Fruit fly (Drosophila melanogaster): ENCODE data around the gene Dnai2.

Dnai2 gene

DNA sequence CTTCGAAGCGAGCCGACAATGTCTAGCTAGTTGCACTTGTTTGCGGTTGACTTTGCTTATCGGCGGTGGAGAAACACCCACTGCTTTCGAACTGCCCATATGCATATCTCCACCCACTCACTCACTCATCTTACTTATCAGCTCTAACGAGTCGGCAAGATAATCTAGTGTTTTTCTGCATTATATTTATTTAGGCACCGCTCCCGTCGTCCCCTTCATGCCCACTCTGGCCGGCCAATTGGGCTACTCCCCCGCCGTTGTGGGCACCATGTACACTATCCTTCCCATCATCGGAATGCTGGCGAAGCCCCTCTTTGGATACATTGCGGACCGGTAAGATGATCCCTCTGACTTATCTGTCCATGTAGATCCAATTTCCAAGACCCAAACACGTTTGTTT is 13.2 kb downstream of the Dnai2 start:
- TF ChIP-seq tai (GFP tag; optimal IDR thresholded peaks at IDR 0.05) (no peak), psq (GFP tag; optimal IDR thresholded peaks at IDR 0.05) (no peak), Hnf4 (GFP tag; optimal IDR thresholded peaks at IDR 0.05) (no peak), pan (optimal IDR thresholded peaks at IDR 0.05) (no peak), fru (GFP tag; optimal IDR thresholded peaks at IDR 0.05) (no peak)

DNA sequence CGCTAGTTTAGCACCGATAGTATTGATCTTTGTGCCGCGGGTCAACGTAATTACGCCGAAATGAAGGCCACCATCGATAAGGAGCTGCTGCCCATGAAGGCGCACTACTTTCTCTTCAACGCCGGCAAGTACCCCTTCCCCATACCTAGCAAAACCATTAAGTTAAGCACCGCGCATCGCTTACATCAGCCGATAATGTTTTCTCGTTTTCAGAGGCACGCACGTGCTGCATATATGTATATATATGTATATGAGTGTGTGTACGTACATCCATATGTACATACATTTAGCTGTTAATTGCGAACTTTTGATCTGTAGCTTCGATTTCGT is 14.6 kb downstream of the Dnai2 start:
- TF ChIP-seq CG9705 (GFP tag; optimal IDR thresholded peaks at IDR 0.05), result no peak
- TF ChIP-seq dl (GFP tag; optimal IDR thresholded peaks at IDR 0.05; ENCODE audit: insufficient read depth in 1 of 2, partially characterized antibody in 2 of 2), result no peak
- no peak for TF ChIP-seq foxo (GFP tag; optimal IDR thresholded peaks at IDR 0.05)
- TF ChIP-seq N (GFP tag; optimal IDR thresholded peaks at IDR 0.05), result no peak
- no peak for TF ChIP-seq ey (GFP tag; optimal IDR thresholded peaks at IDR 0.05)

DNA sequence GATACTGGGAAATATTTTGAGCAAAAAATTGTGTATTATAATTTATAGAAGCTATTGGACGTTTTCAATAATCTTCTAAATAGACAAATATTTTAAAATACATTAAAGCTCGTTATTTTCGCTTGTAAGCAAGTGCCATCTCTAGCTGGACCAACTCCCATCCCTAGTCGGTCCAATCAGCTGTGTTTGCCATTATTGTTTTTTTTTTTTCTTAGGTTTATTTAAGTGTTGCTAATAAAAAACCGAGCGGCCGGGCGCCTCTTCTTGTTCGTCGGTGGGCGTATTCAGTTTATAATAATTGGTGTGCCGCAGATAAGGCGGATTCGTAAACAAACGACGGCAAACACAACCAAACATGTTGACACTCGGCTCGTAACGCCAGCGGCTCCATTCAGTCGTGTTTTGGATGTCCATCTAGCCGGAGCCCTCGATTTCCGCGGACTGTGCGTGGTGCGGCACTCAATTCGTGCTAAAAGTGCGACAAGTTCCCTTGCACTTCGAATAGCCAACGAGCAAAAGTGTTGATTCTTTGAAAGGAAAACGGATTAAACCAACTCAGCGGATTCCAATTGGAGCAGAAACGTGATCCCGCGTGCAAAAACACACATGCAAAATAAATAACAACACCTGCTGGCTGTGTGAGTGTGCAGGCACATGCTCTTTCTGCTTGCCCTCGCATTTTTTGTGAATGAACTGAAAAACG is 15.1 kb downstream of the Dnai2 start, which contains the start of gene Sugb:
Sugb (plus strand) TSS at position 162 of the 703 bp plus-strand sequence.
- no peak for TF ChIP-seq Vsx2 (GFP tag; optimal IDR thresholded peaks at IDR 0.05; ENCODE audit: partially characterized antibody)
- TF ChIP-seq woc (GFP tag; optimal IDR thresholded peaks at IDR 0.05), result peak; percentile 67
- TF ChIP-seq GATAd (GFP tag; optimal IDR thresholded peaks at IDR 0.05), result peak; percentile 32
- no peak for TF ChIP-seq dl (GFP tag; optimal IDR thresholded peaks at IDR 0.05; ENCODE audit: insufficient read depth in 1 of 2, partially characterized antibody in 2 of 2)
- TF ChIP-seq lola (GFP tag; optimal IDR thresholded peaks at IDR 0.05), result no peak
- TF ChIP-seq br (GFP tag; optimal IDR thresholded peaks at IDR 0.05), result peak; percentile 75
- TF ChIP-seq psq (GFP tag; optimal IDR thresholded peaks at IDR 0.05), result peak; percentile 45
- TF ChIP-seq Sp1 (GFP tag; optimal IDR thresholded peaks at IDR 0.05), result peak; percentile 77
- peak; percentile 3 for TF ChIP-seq CG9705 (GFP tag; optimal IDR thresholded peaks at IDR 0.05)
- TF ChIP-seq dmrt93B (GFP tag; optimal IDR thresholded peaks at IDR 0.05), result no peak
- no peak for TF ChIP-seq jim (GFP tag; optimal IDR thresholded peaks at IDR 0.05)
- no peak for TF ChIP-seq pan (optimal IDR thresholded peaks at IDR 0.05)
- TF ChIP-seq Dfd (GFP tag; optimal IDR thresholded peaks at IDR 0.05), result no peak
- no peak for TF ChIP-seq Mio (GFP tag; optimal IDR thresholded peaks at IDR 0.05)
- no peak for TF ChIP-seq Myc (optimal IDR thresholded peaks at IDR 0.05)
- peak; percentile 62 for TF ChIP-seq Jra (GFP tag; optimal IDR thresholded peaks at IDR 0.05)
- TF ChIP-seq CG32264 (GFP tag; optimal IDR thresholded peaks at IDR 0.05), result peak; percentile 69
- TF ChIP-seq Hr83 (GFP tag; optimal IDR thresholded peaks at IDR 0.05; ENCODE audit: poor library complexity, severe bottlenecking), result peak; percentile 19
- peak; percentile 76 for TF ChIP-seq rgr (GFP tag; optimal IDR thresholded peaks at IDR 0.05)
- no peak for TF ChIP-seq N (GFP tag; optimal IDR thresholded peaks at IDR 0.05)
- no peak for TF ChIP-seq Rel (GFP tag; optimal IDR thresholded peaks at IDR 0.05)
- peak; percentile 62 for TF ChIP-seq Rel (tag; optimal IDR thresholded peaks at IDR 0.05)
- no peak for TF ChIP-seq tai (GFP tag; optimal IDR thresholded peaks at IDR 0.05)
- peak; percentile 64 for TF ChIP-seq ey (GFP tag; optimal IDR thresholded peaks at IDR 0.05)
- TF ChIP-seq dsf (GFP tag; optimal IDR thresholded peaks at IDR 0.05; ENCODE audit: borderline replicate concordance), result peak; percentile 40
- TF ChIP-seq HLH106 (tag; optimal IDR thresholded peaks at IDR 0.05), result peak; percentile 56
- peak; percentile 76 for TF ChIP-seq sage (GFP tag; optimal IDR thresholded peaks at IDR 0.05)
- TF ChIP-seq sv (GFP tag; optimal IDR thresholded peaks at IDR 0.05), result peak; percentile 74
- TF ChIP-seq h (GFP tag; optimal IDR thresholded peaks at IDR 0.05), result peak; percentile 79
- no peak for TF ChIP-seq Hr78 (GFP tag; optimal IDR thresholded peaks at IDR 0.05)
- TF ChIP-seq brk (GFP tag; optimal IDR thresholded peaks at IDR 0.05), result peak; percentile 70
- no peak for TF ChIP-seq CrebA (GFP tag; optimal IDR thresholded peaks at IDR 0.05; ENCODE audit: borderline replicate concordance)
- no peak for TF ChIP-seq Abd-B (GFP tag; optimal IDR thresholded peaks at IDR 0.05)
- TF ChIP-seq Hnf4 (GFP tag; optimal IDR thresholded peaks at IDR 0.05), result no peak
- no peak for TF ChIP-seq usp (GFP tag; optimal IDR thresholded peaks at IDR 0.05)
- peak; percentile 71 for TF ChIP-seq fru (GFP tag; optimal IDR thresholded peaks at IDR 0.05)
- peak; percentile 77 for TF ChIP-seq OdsH (GFP tag; optimal IDR thresholded peaks at IDR 0.05)
- TF ChIP-seq Dif (GFP tag; optimal IDR thresholded peaks at IDR 0.05; ENCODE audit: partially characterized antibody), result no peak
- peak; percentile 69 to 81 for TF ChIP-seq foxo (GFP tag; optimal IDR thresholded peaks at IDR 0.05)
